Worm (Caenorhabditis elegans) whole organism, young adult: Measurements from ENCODE around the gene F13E9.13.

ENCODE experiments used
- B0035.1 ChIP-seq: sonication (generic microtip); optimal IDR thresholded peaks from 2 replicates; lab custom pipeline; 2016; ENCODE audit warnings: missing genetic modification characterization, mild to moderate bottlenecking, missing compliant biosample characterization, missing genotype, missing genetic modification reagents
- F10E7.11 ChIP-seq: sonication (generic microtip); optimal IDR thresholded peaks from 2 replicates; lab custom pipeline; 2017; ENCODE audit warnings: mild to moderate bottlenecking, missing genetic modification characterization, moderate library complexity, missing compliant biosample characterization
- ama-1 ChIP-seq, 3 experiments: fragments of 150-350 bp in 1 of 3; sonication (generic microtip) in 2 of 3; optimal IDR thresholded peaks; 2 replicates each; lab custom pipeline; 2014 to 2018; ENCODE audit warnings: missing biosample characterization in 2 of 3, missing genetic modification characterization in 2 of 3, missing genetic modification reagents in 2 of 3
- athp-1 ChIP-seq: sonication (generic microtip); optimal IDR thresholded peaks from 2 replicates; lab custom pipeline; 2017; ENCODE audit warnings: mild to moderate bottlenecking, missing genetic modification characterization, missing compliant biosample characterization
- ceh-27 ChIP-seq: fragments of 200-800 bp; sonication (Bioruptor generic); optimal IDR thresholded peaks from 2 replicates; lab custom pipeline; 2018; ENCODE audit warnings: mild to moderate bottlenecking, missing genetic modification characterization, moderate library complexity, missing compliant biosample characterization
- dpl-1 ChIP-seq: fragments of 150-350 bp; optimal IDR thresholded peaks from 2 replicates; lab custom pipeline; 2014; ENCODE audit warnings: missing biosample characterization, missing genetic modification reagents, missing genetic modification characterization
- lin-35 ChIP-seq, 3 experiments: fragments of 150-350 bp in 2 of 3; sonication (generic microtip) in 1 of 3; optimal IDR thresholded peaks; 2 replicates each; lab custom pipeline; 2014 to 2018; ENCODE audit warnings: missing biosample characterization in 3 of 3, missing genetic modification characterization in 3 of 3, missing genetic modification reagents in 3 of 3
- madf-10 ChIP-seq: sonication (generic microtip); optimal IDR thresholded peaks from 2 replicates; lab custom pipeline; 2016; ENCODE audit warnings: mild to moderate bottlenecking, missing genetic modification characterization, missing compliant biosample characterization
- pha-4 ChIP-seq: fragments of 150-350 bp; sonication (generic microtip); optimal IDR thresholded peaks from 2 replicates; lab custom pipeline; 2014; ENCODE audit warnings: missing biosample characterization, missing genetic modification reagents, missing genetic modification characterization
- snpc-4 ChIP-seq, 5 experiments: fragments of 150-350 bp in 1 of 5; sonication (generic microtip) in 4 of 5; optimal IDR thresholded peaks; 2 replicates each; lab custom pipeline; 2014 to 2018; ENCODE audit warnings: missing genetic modification characterization in 5 of 5, missing biosample characterization in 3 of 5, antibody characterized with exemption in 2 of 5, mild to moderate bottlenecking in 2 of 5, missing compliant biosample characterization in 2 of 5, missing genotype in 2 of 5, moderate library complexity in 2 of 5, missing genetic modification reagents in 1 of 5
- unc-130 ChIP-seq: sonication (generic microtip); optimal IDR thresholded peaks from 2 replicates; lab custom pipeline; 2016; ENCODE audit warnings: missing genetic modification reagents, missing genetic modification characterization, missing compliant biosample characterization
- xnd-1 ChIP-seq: sonication (generic microtip); optimal IDR thresholded peaks from 2 replicates; lab custom pipeline; 2016; ENCODE audit warnings: missing genotype, missing genetic modification reagents, missing genetic modification characterization, missing compliant biosample characterization

DNA sequence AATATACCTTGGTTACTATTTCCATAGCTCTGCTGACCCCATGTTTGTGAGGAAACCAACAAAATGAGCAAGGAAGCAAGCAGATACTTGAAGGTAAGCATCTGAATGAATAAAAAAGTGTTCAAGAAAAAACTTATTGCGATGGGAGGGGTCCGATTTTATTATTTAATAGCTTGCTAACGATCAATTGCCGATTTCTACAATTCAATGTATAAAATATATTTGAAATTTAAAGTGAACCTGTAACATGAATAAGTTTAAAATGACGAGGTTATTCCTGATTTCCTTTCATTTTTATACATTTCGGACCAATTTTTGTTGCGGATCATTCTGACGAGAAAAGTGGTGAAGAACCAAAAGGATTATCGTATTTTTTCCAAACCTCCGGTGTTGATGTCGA is 15.2 kb downstream of the F13E9.13 start, which contains the start of gene srlf-13:
- TF ChIP-seq xnd-1 (tag; lab: Kevin White, UChicago) (no peak), athp-1 (tag; lab: Kevin White, UChicago) (no peak), dpl-1 (GFP tag; lab: Kevin White, UChicago) (no peak), ceh-27 (GFP tag; lab: Kevin White, UChicago) (no peak), unc-130 (GFP tag; lab: Kevin White, UChicago) (no peak), madf-10 (no peak), snpc-4 (GFP tag; optimal IDR thresholded peaks at IDR 0.05; lab: Kevin White, UChicago) (no peak), snpc-4 (tag; optimal IDR thresholded peaks at IDR 0.05; lab: Kevin White, UChicago) (no peak), ama-1 (optimal IDR thresholded peaks at IDR 0.05; lab: Kevin White, UChicago) (no peak), ama-1 (GFP tag; optimal IDR thresholded peaks at IDR 0.05; lab: Kevin White, UChicago) (no peak), B0035.1 (tag; lab: Kevin White, UChicago) (no peak), lin-35 (GFP tag; optimal IDR thresholded peaks at IDR 0.05; lab: Kevin White, UChicago) (no peak), pha-4 (tag; lab: Kevin White, UChicago) (no peak), F10E7.11 (tag; lab: Kevin White, UChicago) (no peak)
